Fruit fly (Drosophila melanogaster) whole organism, embryonic: ENCODE measurements around the gene Rai1.
A peak's percentile ranks its signal among the peaks of the same experiment; 100 is the strongest.

Experiments used
- Ada2b ChIP-seq: fragments of 200-800 bp; sonication (Bioruptor generic); IDR thresholded peaks from 2 replicates; pipeline ENCODE4 v1.3.6; 2022; ENCODE audit warnings: missing biosample characterization, missing genetic modification characterization
- Atf3 ChIP-seq: fragments of 200-800 bp; sonication (Bioruptor generic); optimal IDR thresholded peaks from 3 replicates; lab custom pipeline; 2016; ENCODE audit warnings: missing biosample characterization, missing genetic modification characterization
- Atf6 ChIP-seq: fragments of 200-800 bp; sonication (Bioruptor generic); IDR thresholded peaks from 2 replicates; pipeline ENCODE4 v1.3.6; 2022; ENCODE audit warnings: missing biosample characterization, missing genetic modification characterization
- Bdp1 ChIP-seq: fragments of 200-800 bp; sonication (Bioruptor generic); optimal IDR thresholded peaks from 3 replicates; lab custom pipeline; 2016; ENCODE audit warnings: missing biosample characterization, missing genetic modification characterization
- CG11504 ChIP-seq: fragments of 200-800 bp; sonication (Bioruptor generic); optimal IDR thresholded peaks from 3 replicates; lab custom pipeline; 2019; ENCODE audit warnings: missing biosample characterization, mild to moderate bottlenecking, missing genetic modification characterization, moderate library complexity
- CG12659 ChIP-seq: fragments of 200-800 bp; sonication (Bioruptor generic); optimal IDR thresholded peaks from 3 replicates; lab custom pipeline; 2017; ENCODE audit warnings: mild to moderate bottlenecking, missing biosample characterization, missing genetic modification reagents, missing genetic modification characterization
- CG18262 ChIP-seq: fragments of 200-800 bp; optimal IDR thresholded peaks from 3 replicates; lab custom pipeline; 2019; ENCODE audit warnings: missing biosample characterization, mild to moderate bottlenecking, missing genetic modification characterization, moderate library complexity
- CG31441 ChIP-seq: fragments of 200-800 bp; sonication (Bioruptor generic); IDR thresholded peaks from 2 replicates; pipeline ENCODE4 v1.3.6; 2022; ENCODE audit warnings: missing biosample characterization, missing genetic modification characterization
- CG4328 ChIP-seq: fragments of 200-800 bp; sonication (Bioruptor generic); optimal IDR thresholded peaks from 3 replicates; lab custom pipeline; 2017; ENCODE audit warnings: missing biosample characterization, missing genetic modification reagents, missing genetic modification characterization
- CG6683 ChIP-seq: fragments of 200-800 bp; sonication (Bioruptor generic); optimal IDR thresholded peaks from 2 replicates; lab custom pipeline; 2017; ENCODE audit warnings: missing biosample characterization, mild to moderate bottlenecking, missing genetic modification characterization, missing genetic modification reagents
- CG7839 ChIP-seq: fragments of 200-800 bp; sonication (Bioruptor generic); optimal IDR thresholded peaks from 3 replicates; lab custom pipeline; 2018; ENCODE audit warnings: missing biosample characterization, mild to moderate bottlenecking, missing genetic modification characterization, moderate library complexity
- CG8290 ChIP-seq, 3 experiments: fragments of 200-800 bp; sonication (Bioruptor generic); optimal IDR thresholded peaks; 2 replicates each; lab custom pipeline; 2016 to 2019; ENCODE audit warnings: missing biosample characterization in 3 of 3, missing genetic modification characterization in 3 of 3, mild to moderate bottlenecking in 2 of 3, moderate library complexity in 1 of 3
- CG9797 ChIP-seq: fragments of 200-800 bp; sonication (Bioruptor generic); optimal IDR thresholded peaks from 3 replicates; lab custom pipeline; 2018; ENCODE audit warnings: missing biosample characterization, mild to moderate bottlenecking, missing genetic modification characterization
- Drgx ChIP-seq: fragments of 200-800 bp; sonication (Bioruptor generic); IDR thresholded peaks from 2 replicates; pipeline ENCODE4 v1.3.6; 2022; ENCODE audit warnings: missing biosample characterization, missing genetic modification characterization
- Fer3 ChIP-seq: fragments of 200-800 bp; sonication (Bioruptor generic); optimal IDR thresholded peaks from 2 replicates; lab custom pipeline; 2018; ENCODE audit warnings: missing biosample characterization, mild to moderate bottlenecking, missing genetic modification characterization, moderate library complexity
- Hr51 ChIP-seq, 2 experiments: fragments of 200-800 bp; sonication (Bioruptor generic); optimal IDR thresholded peaks; 2 replicates in 1 of 2; 3 replicates in 1 of 2; lab custom pipeline; 2016 to 2018; ENCODE audit warnings: missing biosample characterization in 2 of 2, missing genetic modification characterization in 2 of 2, mild to moderate bottlenecking in 1 of 2, moderate library complexity in 1 of 2
- Hsf ChIP-seq: fragments of 200-800 bp; sonication (Bioruptor generic); optimal IDR thresholded peaks from 3 replicates; lab custom pipeline; 2016; ENCODE audit warnings: missing biosample characterization, missing genetic modification characterization
- Lhr ChIP-seq: fragments of 200-800 bp; sonication (Bioruptor generic); optimal IDR thresholded peaks from 3 replicates; lab custom pipeline; 2017; ENCODE audit warnings: mild to moderate bottlenecking, missing biosample characterization, missing genetic modification reagents, missing genetic modification characterization
- MTF-1 ChIP-seq: fragments of 200-800 bp; sonication (Bioruptor generic); optimal IDR thresholded peaks from 2 replicates; lab custom pipeline; 2018; ENCODE audit warnings: missing biosample characterization, mild to moderate bottlenecking, missing genetic modification characterization, borderline replicate concordance
- Med ChIP-seq: fragments of 200-800 bp; sonication (Bioruptor generic); peaks from one replicate; lab custom pipeline; 2016; ENCODE audit warnings: missing biosample characterization, missing genetic modification characterization, mild to moderate bottlenecking, inconsistent platforms, moderate library complexity
- Mes4 ChIP-seq: fragments of 200-800 bp; sonication (Bioruptor generic); optimal IDR thresholded peaks from 2 replicates; lab custom pipeline; 2016; ENCODE audit warnings: missing biosample characterization, missing genetic modification characterization
- Neu2 ChIP-seq: fragments of 200-800 bp; sonication (Bioruptor generic); optimal IDR thresholded peaks from 3 replicates; lab custom pipeline; 2016; ENCODE audit warnings: missing biosample characterization, missing genetic modification characterization, borderline replicate concordance
- Pdp1 ChIP-seq, 2 experiments: fragments of 200-800 bp; sonication (Bioruptor generic); optimal IDR thresholded peaks; 3 replicates each; lab custom pipeline; 2016; ENCODE audit warnings: missing biosample characterization in 2 of 2, missing genetic modification characterization in 2 of 2, mild to moderate bottlenecking in 1 of 2, moderate library complexity in 1 of 2
- Ptx1 ChIP-seq: fragments of 200-800 bp; sonication (Bioruptor generic); IDR thresholded peaks from 2 replicates; pipeline ENCODE4 v1.3.6; 2022; ENCODE audit warnings: missing biosample characterization, missing genetic modification characterization
- Rx ChIP-seq: fragments of 200-800 bp; sonication (Bioruptor generic); IDR thresholded peaks from 2 replicates; pipeline ENCODE4 v1.3.6; 2022; ENCODE audit warnings: missing biosample characterization, missing genetic modification characterization
- Scr ChIP-seq: fragments of 200-800 bp; sonication (Bioruptor generic); IDR thresholded peaks from 2 replicates; pipeline ENCODE4 v1.3.6; 2022; ENCODE audit warnings: missing biosample characterization, missing genetic modification characterization; ENCODE audit not compliant: partially characterized antibody
- Sox102F ChIP-seq: fragments of 200-800 bp; sonication (Bioruptor generic); optimal IDR thresholded peaks from 2 replicates; lab custom pipeline; 2018; ENCODE audit warnings: missing biosample characterization, mild to moderate bottlenecking, missing genetic modification characterization, moderate library complexity
- Stat92E ChIP-seq, 3 experiments: fragments of >200 bp in 2 of 3; fragments of 200-800 bp in 1 of 3; sonication (Bioruptor generic) in 1 of 3; optimal IDR thresholded peaks; 2 replicates each; lab custom pipeline; 2017 to 2019; ENCODE audit warnings: missing biosample characterization in 3 of 3, missing genetic modification characterization in 3 of 3, mild to moderate bottlenecking in 1 of 3, moderate library complexity in 1 of 3
- aop ChIP-seq: fragments of 200-800 bp; sonication (Bioruptor generic); IDR thresholded peaks from 2 replicates; pipeline ENCODE4 v1.3.6; 2022; ENCODE audit warnings: missing biosample characterization, missing genetic modification characterization
- cg ChIP-seq: fragments of 200-800 bp; sonication (Bioruptor generic); optimal IDR thresholded peaks from 3 replicates; lab custom pipeline; 2019; ENCODE audit warnings: missing biosample characterization, mild to moderate bottlenecking, missing genetic modification characterization, moderate library complexity
- dmrt99B ChIP-seq: fragments of 200-800 bp; sonication (Bioruptor generic); optimal IDR thresholded peaks from 2 replicates; lab custom pipeline; 2018; ENCODE audit warnings: missing biosample characterization, mild to moderate bottlenecking, missing genetic modification characterization, moderate library complexity
- dysf ChIP-seq: fragments of 200-800 bp; sonication (Bioruptor generic); IDR thresholded peaks from 3 replicates; pipeline ENCODE4 v1.3.6; 2022; ENCODE audit warnings: missing biosample characterization, missing genetic modification characterization
- gem ChIP-seq: fragments of 200-800 bp; sonication (Bioruptor generic); optimal IDR thresholded peaks from 2 replicates; lab custom pipeline; 2019; ENCODE audit warnings: missing biosample characterization, mild to moderate bottlenecking, missing genetic modification characterization, moderate library complexity
- grau ChIP-seq: fragments of 200-800 bp; optimal IDR thresholded peaks from 3 replicates; lab custom pipeline; 2019; ENCODE audit warnings: missing biosample characterization, mild to moderate bottlenecking, missing genetic modification characterization, moderate library complexity
- hth ChIP-seq: fragments of >200 bp; optimal IDR thresholded peaks from 2 replicates; lab custom pipeline; 2017; ENCODE audit warnings: inconsistent platforms
- nau ChIP-seq: fragments of 200-800 bp; sonication (Bioruptor generic); optimal IDR thresholded peaks from 3 replicates; lab custom pipeline; 2017; ENCODE audit warnings: missing biosample characterization, mild to moderate bottlenecking, missing genetic modification characterization, missing genetic modification reagents
- nom ChIP-seq: fragments of 200-800 bp; sonication (Bioruptor generic); optimal IDR thresholded peaks from 2 replicates; lab custom pipeline; 2017; ENCODE audit warnings: missing biosample characterization, missing genetic modification characterization, mild to moderate bottlenecking, moderate library complexity, missing genetic modification reagents
- p53 ChIP-seq: fragments of 200-800 bp; sonication (Bioruptor generic); optimal IDR thresholded peaks from 2 replicates; lab custom pipeline; 2016; ENCODE audit warnings: missing biosample characterization, missing genetic modification characterization
- pfk ChIP-seq: fragments of 200-800 bp; sonication (Bioruptor generic); optimal IDR thresholded peaks from 2 replicates; lab custom pipeline; 2018; ENCODE audit warnings: missing biosample characterization, mild to moderate bottlenecking, missing genetic modification characterization, moderate library complexity
- sd ChIP-seq: fragments of 200-800 bp; sonication (Bioruptor generic); optimal IDR thresholded peaks from 3 replicates; lab custom pipeline; 2018; ENCODE audit warnings: missing biosample characterization, mild to moderate bottlenecking, missing genetic modification characterization, moderate library complexity
- sens ChIP-seq: fragments of 200-800 bp; sonication (Bioruptor generic); peaks from one replicate; lab custom pipeline; 2016; ENCODE audit warnings: missing biosample characterization, missing genetic modification characterization
- slp2 ChIP-seq: fragments of 200-800 bp; sonication (Bioruptor generic); optimal IDR thresholded peaks from 2 replicates; lab custom pipeline; 2016; ENCODE audit warnings: missing biosample characterization, missing genetic modification characterization
- so ChIP-seq: fragments of 200-800 bp; sonication (Bioruptor generic); IDR thresholded peaks from 3 replicates; pipeline ENCODE4 v1.3.6; 2022; ENCODE audit warnings: missing biosample characterization, missing genetic modification characterization
- sr ChIP-seq: fragments of 200-800 bp; sonication (Bioruptor generic); IDR thresholded peaks from 3 replicates; pipeline ENCODE4 v1.3.6; 2022; ENCODE audit warnings: missing biosample characterization, missing genetic modification characterization
- wdn ChIP-seq: fragments of 200-800 bp; sonication (Bioruptor generic); IDR thresholded peaks from 2 replicates; pipeline ENCODE4 v1.3.6; 2022; ENCODE audit warnings: missing biosample characterization, missing genetic modification characterization
- zfh1 ChIP-seq: fragments of 200-800 bp; sonication (Bioruptor generic); IDR thresholded peaks from 3 replicates; pipeline ENCODE4 v1.3.6; 2022; ENCODE audit warnings: missing biosample characterization, missing genetic modification characterization

The Rai1 gene

dm6 chrX:16766868-16767431, 36.2 kb downstream of the Rai1 start (continued):
- TF ChIP-seq sd (tag; lab: Kevin White, UChicago) (peak; percentile 19), Bdp1 (GFP tag; lab: Kevin White, UChicago) (no peak), slp2 (GFP tag; lab: Kevin White, UChicago) (no peak), CG8290 (GFP tag; optimal IDR thresholded peaks at IDR 0.05; lab: Kevin White, UChicago) (no peak), CG8290 (tag; optimal IDR thresholded peaks at IDR 0.05; lab: Kevin White, UChicago) (peak; percentile 50 to 69), Scr (GFP tag; lab: Robert Waterston, UW) (no peak)
- TF ChIP-seq, all 482 proteins: peak for 20

dm6 chrX:16765809-16766208, 37.3 kb downstream of the Rai1 start:
- TF ChIP-seq p53 (GFP tag; lab: Kevin White, UChicago) (no peak), Pdp1 (GFP tag; optimal IDR thresholded peaks at IDR 0.05; lab: Kevin White, UChicago) (peak in 1 of 2 experiments; percentile 4), wdn (no peak), aop (GFP tag; lab: Robert Waterston, UW) (no peak), gem (tag; lab: Kevin White, UChicago) (peak; percentile 28), CG11504 (tag; lab: Kevin White, UChicago) (peak; percentile 23), Drgx (GFP tag; lab: Robert Waterston, UW) (peak; percentile 39; the same call in 1 of the 2 replicates), Sox102F (peak; percentile 8), so (GFP tag; lab: Robert Waterston, UW) (no peak), CG6683 (no peak), sens (GFP tag; lab: Kevin White, UChicago) (peak; percentile 43), Hr51 (GFP tag; optimal IDR thresholded peaks at IDR 0.05; lab: Kevin White, UChicago) (peak in 1 of 2 experiments; percentile 14)

- peak; percentile 76 for TF ChIP-seq sens (GFP tag; lab: Kevin White, UChicago)
- TF ChIP-seq Drgx (GFP tag; lab: Robert Waterston, UW) = peak; percentile 32; the same call in 1 of the 2 replicates
- no peak for TF ChIP-seq Rx (GFP tag; lab: Robert Waterston, UW)
- no peak for TF ChIP-seq Hsf
- TF ChIP-seq Mes4 (GFP tag; lab: Kevin White, UChicago) = no peak
- TF ChIP-seq Stat92E (GFP tag; optimal IDR thresholded peaks at IDR 0.05; lab: Kevin White, UChicago) = no peak
- no peak for TF ChIP-seq CG4328
- peak; percentile 26; the same call in 1 of the 3 replicates for TF ChIP-seq dysf (GFP tag; lab: Robert Waterston, UW)
- TF ChIP-seq grau (tag; lab: Kevin White, UChicago) = peak; percentile 3
- no peak for TF ChIP-seq MTF-1 (GFP tag; lab: Kevin White, UChicago)
- TF ChIP-seq nau (GFP tag; lab: Kevin White, UChicago) = no peak
- no peak for TF ChIP-seq cg (GFP tag; lab: Kevin White, UChicago)
- TF ChIP-seq dmrt99B (tag; lab: Kevin White, UChicago) = peak; percentile 23
- TF ChIP-seq pfk (GFP tag; lab: Kevin White, UChicago) = no peak
- TF ChIP-seq Fer3 (tag; lab: Kevin White, UChicago) = no peak
- TF ChIP-seq Ptx1 = 0 out of 2 replicates have a peak, but pooled peaks have one; percentile 38
- TF ChIP-seq hth (lab: Kevin White, UChicago) = no peak
- no peak for TF ChIP-seq CG9797 (GFP tag; lab: Kevin White, UChicago)
- 0 out of 3 replicates have a peak, but pooled peaks have one; percentile 13 for TF ChIP-seq zfh1 (GFP tag; lab: Robert Waterston, UW)
- no peak for TF ChIP-seq Lhr (GFP tag; lab: Kevin White, UChicago)
- TF ChIP-seq Atf6 (GFP tag; lab: Robert Waterston, UW) = no peak
- TF ChIP-seq Neu2 = no peak
- no peak for TF ChIP-seq CG12659 (GFP tag; lab: Kevin White, UChicago)
- no peak for TF ChIP-seq sr (GFP tag; lab: Robert Waterston, UW)
- TF ChIP-seq CG31441 (GFP tag; lab: Robert Waterston, UW) = peak; percentile 35; the same call in 1 of the 2 replicates
- TF ChIP-seq Med (GFP tag; lab: Kevin White, UChicago) = peak; percentile 80
- TF ChIP-seq CG7839 (tag; lab: Kevin White, UChicago) = peak; percentile 18
- no peak for TF ChIP-seq Atf3 (GFP tag; lab: Kevin White, UChicago)
- no peak for TF ChIP-seq nom (GFP tag; lab: Kevin White, UChicago)
- TF ChIP-seq CG18262 = peak; percentile 6
- TF ChIP-seq Ada2b (GFP tag; lab: Robert Waterston, UW) = 0 out of 2 replicates have a peak, but pooled peaks have one; percentile 21
Observed at dm6 chrX:16764955-16765354, 38.2 kb downstream of the Rai1 start.
